Worm (Caenorhabditis elegans) whole organism, mixed stage, embryonic: ENCODE data around the gene dyla-1.

Source experiments
- blmp-1 ChIP-seq: fragments of 150-350 bp; optimal IDR thresholded peaks from 2 replicates; lab custom pipeline; 2014; ENCODE audit warnings: missing biosample characterization, missing genetic modification characterization
- elt-1 ChIP-seq: sonication (generic microtip); optimal IDR thresholded peaks from 2 replicates; lab custom pipeline; 2017; ENCODE audit warnings: missing genetic modification characterization, mild to moderate bottlenecking, missing compliant biosample characterization, antibody characterized with exemption, moderate library complexity, borderline replicate concordance; ENCODE audit not compliant: insufficient read depth
- elt-3 ChIP-seq: fragments of 150-350 bp; optimal IDR thresholded peaks from 2 replicates; lab custom pipeline; 2014; ENCODE audit warnings: missing biosample characterization, missing genetic modification characterization
- lin-13 ChIP-seq: fragments of 150-350 bp; optimal IDR thresholded peaks from 2 replicates; lab custom pipeline; 2014; ENCODE audit warnings: missing biosample characterization, missing genetic modification characterization
- lsy-2 ChIP-seq: fragments of 150-350 bp; optimal IDR thresholded peaks from 2 replicates; lab custom pipeline; 2014; ENCODE audit warnings: missing biosample characterization, missing genetic modification characterization
- nhr-28 ChIP-seq: fragments of 150-350 bp; optimal IDR thresholded peaks from 2 replicates; lab custom pipeline; 2014; ENCODE audit warnings: missing biosample characterization, missing genetic modification characterization
- nhr-76 ChIP-seq: sonication (generic microtip); optimal IDR thresholded peaks from 2 replicates; lab custom pipeline; 2017; ENCODE audit warnings: missing biosample characterization, missing genetic modification characterization
- pha-4 ChIP-seq: fragments of 150-350 bp; optimal IDR thresholded peaks from 2 replicates; lab custom pipeline; 2018; ENCODE audit warnings: missing biosample characterization, missing genetic modification reagents, missing genetic modification characterization
- unc-120 ChIP-seq: sonication (generic microtip); optimal IDR thresholded peaks from 2 replicates; lab custom pipeline; 2017; ENCODE audit warnings: missing genetic modification characterization, missing compliant biosample characterization; ENCODE audit not compliant: poor library complexity, severe bottlenecking
- unc-62 ChIP-seq: fragments of 150-350 bp; optimal IDR thresholded peaks from 2 replicates; lab custom pipeline; 2014; ENCODE audit warnings: missing biosample characterization, missing genetic modification reagents, missing genetic modification characterization
- ztf-11 ChIP-seq: fragments of 150-350 bp; optimal IDR thresholded peaks from 2 replicates; lab custom pipeline; 2014; ENCODE audit warnings: missing biosample characterization, missing genetic modification characterization

ce11 chrX:16813606-16814330 lies 27.1 kb upstream of the dyla-1 start, which contains the start of gene cas-1:
- TF ChIP-seq pha-4 (peak; percentile 81), lsy-2 (no peak), unc-120 (tag; lab: Kevin White, UChicago) (no peak), lin-13 (tag; lab: Kevin White, UChicago) (peak; percentile 70), elt-1 (tag; lab: Kevin White, UChicago) (no peak), nhr-28 (no peak), elt-3 (no peak), unc-62 (GFP tag; lab: Kevin White, UChicago) (no peak), nhr-76 (tag; lab: Kevin White, UChicago) (no peak), blmp-1 (tag; lab: Kevin White, UChicago) (no peak), ztf-11 (no peak)
